Fruit fly (Drosophila melanogaster): Measurements from ENCODE around the gene TORIP.

- TF ChIP-seq CG33557 (GFP tag; optimal IDR thresholded peaks at IDR 0.05), result no peak
- TF ChIP-seq gfzf (GFP tag; optimal IDR thresholded peaks at IDR 0.05), result no peak
- TF ChIP-seq CG7786 (GFP tag; optimal IDR thresholded peaks at IDR 0.05), result no peak
- no peak for TF ChIP-seq CG13894 (tag; optimal IDR thresholded peaks at IDR 0.05)
- no peak for TF ChIP-seq lov (optimal IDR thresholded peaks at IDR 0.05)
- TF ChIP-seq lov (GFP tag; IDR thresholded peaks at IDR 0.05), result no peak
- TF ChIP-seq CG7963 (GFP tag; IDR thresholded peaks at IDR 0.05; ENCODE audit: partially characterized antibody), result no peak
- TF ChIP-seq esg (GFP tag; conservative IDR thresholded peaks at IDR 0.05), result no peak
- no peak for TF ChIP-seq Atf3 (GFP tag; optimal IDR thresholded peaks at IDR 0.05)
Measured at dm6 chr3L:19812491-19812890, 7.6 kb upstream of the TORIP start.
